Fruit fly (Drosophila melanogaster) S2 (cell line): ENCODE measurements around the gene mthl1.

Experiments used
- CG8478 ChIP-seq: fragments of >200 bp; optimal IDR thresholded peaks from 2 replicates; lab custom pipeline; 2018
- CTCF ChIP-seq, 2 experiments: fragments of >200 bp; optimal IDR thresholded peaks; 2 replicates each; lab custom pipeline; 2018

- TF ChIP-seq CTCF (optimal IDR thresholded peaks at IDR 0.05; lab: Kevin White, UChicago), result no peak
- no peak for TF ChIP-seq CG8478 (lab: Kevin White, UChicago)
These were observed 48.6 kb downstream of the mthl1 start for dm6 chrX:16689339-16689738.
